Worm (Caenorhabditis elegans) whole organism, L2 larva: ENCODE measurements around the gene Y75B12B.13.

Experiments
- nhr-25 ChIP-seq: fragments of 150-350 bp; sonication (generic microtip); optimal IDR thresholded peaks from 3 replicates; lab custom pipeline; 2014; ENCODE audit warnings: missing biosample characterization, missing genetic modification characterization
- snpc-4 ChIP-seq: fragments of 150-350 bp; optimal IDR thresholded peaks from 2 replicates; lab custom pipeline; 2014; ENCODE audit warnings: missing biosample characterization, missing genetic modification characterization
- unc-55 ChIP-seq: fragments of 150-350 bp; sonication (generic microtip); optimal IDR thresholded peaks from 3 replicates; lab custom pipeline; 2014; ENCODE audit warnings: missing biosample characterization, missing genetic modification reagents, missing genetic modification characterization

ce11 chrV:15187083-15188057 is 6.4 kb downstream of the Y75B12B.13 start, which contains the start of the genes cyn-7 and bath-36:
- peak; percentile 67 for TF ChIP-seq unc-55
- TF ChIP-seq snpc-4 (tag; lab: Kevin White, UChicago) = peak; percentile 28
- peak; percentile 75 for TF ChIP-seq nhr-25 (tag; lab: Kevin White, UChicago)
